Fruit fly (Drosophila melanogaster) whole organism, embryonic: Measurements from ENCODE around the gene CG14232.

ENCODE experiments used
- CG11085 ChIP-seq: fragments of 200-800 bp; sonication (Bioruptor generic); IDR thresholded peaks from 2 replicates; pipeline ENCODE4 v1.3.6; 2022; ENCODE audit warnings: missing biosample characterization, missing genetic modification characterization
- CG12744 ChIP-seq: fragments of 200-800 bp; sonication (Bioruptor generic); optimal IDR thresholded peaks from 2 replicates; lab custom pipeline; 2016; ENCODE audit warnings: missing biosample characterization, missing genetic modification characterization
- CG13287 ChIP-seq: fragments of 200-800 bp; sonication (Bioruptor generic); IDR thresholded peaks from 2 replicates; pipeline ENCODE4 v1.3.6; 2022; ENCODE audit warnings: missing biosample characterization, missing genetic modification characterization; ENCODE audit not compliant: partially characterized antibody
- CG13775 ChIP-seq: fragments of 200-800 bp; sonication (Bioruptor generic); optimal IDR thresholded peaks from 3 replicates; lab custom pipeline; 2017; ENCODE audit warnings: missing biosample characterization, mild to moderate bottlenecking, missing genetic modification characterization
- CG14014 ChIP-seq: fragments of 200-800 bp; sonication (Bioruptor generic); IDR thresholded peaks from 2 replicates; pipeline ENCODE4 v1.3.6; 2022; ENCODE audit warnings: missing biosample characterization, missing genetic modification characterization
- CG15269 ChIP-seq: fragments of 200-800 bp; sonication (Bioruptor generic); optimal IDR thresholded peaks from 2 replicates; lab custom pipeline; 2018; ENCODE audit warnings: missing biosample characterization, mild to moderate bottlenecking, missing genetic modification characterization, moderate library complexity
- CG16813 ChIP-seq: fragments of 200-800 bp; sonication (Bioruptor generic); IDR thresholded peaks from 3 replicates; pipeline ENCODE4 v1.3.6; 2022; ENCODE audit warnings: missing biosample characterization, missing genetic modification characterization; ENCODE audit not compliant: partially characterized antibody
- CG16815 ChIP-seq: fragments of 200-800 bp; sonication (Bioruptor generic); optimal IDR thresholded peaks from 3 replicates; lab custom pipeline; 2017; ENCODE audit warnings: missing biosample characterization, mild to moderate bottlenecking, missing genetic modification characterization
- CG31388 ChIP-seq: fragments of 200-800 bp; sonication (Bioruptor generic); optimal IDR thresholded peaks from 2 replicates; lab custom pipeline; 2016; ENCODE audit warnings: missing biosample characterization, missing genetic modification characterization
- CG31441 ChIP-seq: fragments of 200-800 bp; sonication (Bioruptor generic); IDR thresholded peaks from 2 replicates; pipeline ENCODE4 v1.3.6; 2022; ENCODE audit warnings: missing biosample characterization, missing genetic modification characterization
- CG34422 ChIP-seq: fragments of 200-800 bp; sonication (Bioruptor generic); IDR thresholded peaks from 3 replicates; pipeline ENCODE4 v1.3.6; 2022; ENCODE audit warnings: missing biosample characterization, missing genetic modification characterization
- CG42726 ChIP-seq: fragments of 200-800 bp; sonication (Bioruptor generic); IDR thresholded peaks from 2 replicates; pipeline ENCODE4 v1.3.6; 2022; ENCODE audit warnings: missing biosample characterization, missing genetic modification characterization; ENCODE audit not compliant: partially characterized antibody
- CG4820 ChIP-seq: fragments of 200-800 bp; sonication (Bioruptor generic); optimal IDR thresholded peaks from 3 replicates; lab custom pipeline; 2016; ENCODE audit warnings: missing biosample characterization, missing genetic modification characterization
- Dfd ChIP-seq, 2 experiments: fragments of >200 bp; optimal IDR thresholded peaks; 2 replicates each; lab custom pipeline; 2017; ENCODE audit warnings: missing biosample characterization in 2 of 2, missing genetic modification characterization in 2 of 2
- Drgx ChIP-seq: fragments of 200-800 bp; sonication (Bioruptor generic); IDR thresholded peaks from 2 replicates; pipeline ENCODE4 v1.3.6; 2022; ENCODE audit warnings: missing biosample characterization, missing genetic modification characterization
- Fer3 ChIP-seq: fragments of 200-800 bp; sonication (Bioruptor generic); optimal IDR thresholded peaks from 2 replicates; lab custom pipeline; 2018; ENCODE audit warnings: missing biosample characterization, mild to moderate bottlenecking, missing genetic modification characterization, moderate library complexity
- Gug ChIP-seq: fragments of 200-800 bp; sonication (Bioruptor generic); IDR thresholded peaks from 4 replicates; pipeline ENCODE4 v1.3.6; 2022; ENCODE audit warnings: missing biosample characterization, missing genetic modification characterization
- HLH4C ChIP-seq: fragments of 200-800 bp; sonication (Bioruptor generic); IDR thresholded peaks from 3 replicates; pipeline ENCODE4 v1.3.6; 2022; ENCODE audit warnings: missing biosample characterization, missing genetic modification characterization; ENCODE audit not compliant: partially characterized antibody
- Jarid2 ChIP-seq: fragments of 200-800 bp; sonication (Bioruptor generic); optimal IDR thresholded peaks from 3 replicates; lab custom pipeline; 2017; ENCODE audit warnings: mild to moderate bottlenecking, missing biosample characterization, missing genetic modification reagents, missing genetic modification characterization
- Lim3 ChIP-seq: fragments of 200-800 bp; sonication (Bioruptor generic); IDR thresholded peaks from 2 replicates; pipeline ENCODE4 v1.3.6; 2022; ENCODE audit warnings: missing biosample characterization, missing genetic modification characterization
- MESR4 ChIP-seq: fragments of 200-800 bp; sonication (Bioruptor generic); optimal IDR thresholded peaks from 2 replicates; lab custom pipeline; 2018; ENCODE audit warnings: missing biosample characterization, mild to moderate bottlenecking, missing genetic modification characterization, moderate library complexity
- Med ChIP-seq: fragments of 200-800 bp; sonication (Bioruptor generic); peaks from one replicate; lab custom pipeline; 2016; ENCODE audit warnings: missing biosample characterization, missing genetic modification characterization, mild to moderate bottlenecking, inconsistent platforms, moderate library complexity
- Myb ChIP-seq: fragments of 200-800 bp; sonication (Bioruptor generic); optimal IDR thresholded peaks from 2 replicates; lab custom pipeline; 2016; ENCODE audit warnings: missing biosample characterization, missing genetic modification characterization
- NC2β ChIP-seq: fragments of 200-800 bp; sonication (Bioruptor generic); optimal IDR thresholded peaks from 2 replicates; lab custom pipeline; 2016; ENCODE audit warnings: missing biosample characterization, missing genetic modification characterization
- Usf ChIP-seq: fragments of 200-800 bp; sonication (Bioruptor generic); optimal IDR thresholded peaks from 2 replicates; lab custom pipeline; 2017; ENCODE audit warnings: missing genotype, missing biosample characterization, missing genetic modification characterization
- Xbp1 ChIP-seq: fragments of 200-800 bp; sonication (Bioruptor generic); optimal IDR thresholded peaks from 3 replicates; lab custom pipeline; 2016; ENCODE audit warnings: missing biosample characterization, mild to moderate bottlenecking, missing genetic modification characterization
- bcd ChIP-seq: fragments of 200-800 bp; sonication (Bioruptor generic); optimal IDR thresholded peaks from 2 replicates; lab custom pipeline; 2017; ENCODE audit warnings: missing biosample characterization, mild to moderate bottlenecking, missing genetic modification characterization
- cas ChIP-seq: fragments of 200-800 bp; sonication (Bioruptor generic); IDR thresholded peaks from 2 replicates; pipeline ENCODE4 v1.3.6; 2022; ENCODE audit warnings: missing biosample characterization, missing genetic modification characterization
- cato ChIP-seq: fragments of 200-800 bp; sonication (Bioruptor generic); optimal IDR thresholded peaks from 2 replicates; lab custom pipeline; 2016; ENCODE audit warnings: missing biosample characterization, missing genetic modification characterization, borderline replicate concordance
- caup ChIP-seq: fragments of 200-800 bp; sonication (Bioruptor generic); optimal IDR thresholded peaks from 3 replicates; lab custom pipeline; 2017; ENCODE audit warnings: missing biosample characterization, mild to moderate bottlenecking, missing genetic modification characterization, moderate library complexity; ENCODE audit not compliant: severe bottlenecking
- disco-r ChIP-seq: fragments of 200-800 bp; sonication (Bioruptor generic); optimal IDR thresholded peaks from 2 replicates; lab custom pipeline; 2016; ENCODE audit warnings: missing biosample characterization, missing genetic modification characterization
- ems ChIP-seq: fragments of 200-800 bp; sonication (Bioruptor generic); optimal IDR thresholded peaks from 3 replicates; lab custom pipeline; 2016; ENCODE audit warnings: missing biosample characterization, missing genetic modification characterization
- fd102C ChIP-seq: fragments of 200-800 bp; sonication (Bioruptor generic); optimal IDR thresholded peaks from 2 replicates; lab custom pipeline; 2018; ENCODE audit warnings: missing biosample characterization, mild to moderate bottlenecking, missing genetic modification characterization, moderate library complexity
- grn ChIP-seq: fragments of 200-800 bp; sonication (Bioruptor generic); optimal IDR thresholded peaks from 3 replicates; lab custom pipeline; 2017; ENCODE audit warnings: missing biosample characterization, missing genetic modification characterization
- hbn ChIP-seq: fragments of 200-800 bp; sonication (Bioruptor generic); IDR thresholded peaks from 2 replicates; pipeline ENCODE4 v1.3.6; 2022; ENCODE audit warnings: missing biosample characterization, missing genetic modification characterization; ENCODE audit not compliant: partially characterized antibody
- jumu ChIP-seq: fragments of 200-800 bp; sonication (Bioruptor generic); optimal IDR thresholded peaks from 3 replicates; lab custom pipeline; 2016; ENCODE audit warnings: missing biosample characterization, missing genetic modification characterization
- klu ChIP-seq: fragments of 200-800 bp; sonication (Bioruptor generic); IDR thresholded peaks from 2 replicates; pipeline ENCODE4 v1.3.6; 2022; ENCODE audit warnings: missing biosample characterization, missing genetic modification characterization
- lola ChIP-seq, 3 experiments: fragments of >200 bp in 2 of 3; fragments of 200-800 bp in 1 of 3; sonication (Bioruptor generic) in 1 of 3; optimal IDR thresholded peaks; 2 replicates each; lab custom pipeline; 2017 to 2019; ENCODE audit warnings: missing biosample characterization in 3 of 3, missing genetic modification characterization in 3 of 3, mild to moderate bottlenecking in 1 of 3, moderate library complexity in 1 of 3
- nmo ChIP-seq: fragments of 200-800 bp; sonication (Bioruptor generic); optimal IDR thresholded peaks from 2 replicates; lab custom pipeline; 2018; ENCODE audit warnings: missing biosample characterization, mild to moderate bottlenecking, missing genetic modification characterization, moderate library complexity
- pan ChIP-seq, 4 experiments: fragments of >200 bp in 3 of 4; fragments of 200-800 bp in 1 of 4; sonication (Bioruptor generic) in 1 of 4; optimal IDR thresholded peaks in 3 of 4; IDR thresholded peaks in 1 of 4; 2 replicates each; pipeline versions ENCODE4 v1.3.6 to Lab custom; 2017 to 2022; ENCODE audit warnings: missing biosample characterization in 2 of 4, missing genetic modification characterization in 2 of 4, mixed read lengths in 1 of 4
- prd ChIP-seq, 3 experiments: fragments of >200 bp in 2 of 3; fragments of 200-800 bp in 1 of 3; sonication (Bioruptor generic) in 1 of 3; optimal IDR thresholded peaks in 2 of 3; IDR thresholded peaks in 1 of 3; 2 replicates in 2 of 3; 3 replicates in 1 of 3; pipeline versions ENCODE4 v1.3.6 to Lab custom; 2017 to 2022; ENCODE audit warnings: missing biosample characterization in 1 of 3, missing genetic modification characterization in 1 of 3
- psq ChIP-seq: fragments of 200-800 bp; sonication (Bioruptor generic); optimal IDR thresholded peaks from 2 replicates; lab custom pipeline; 2017; ENCODE audit warnings: missing biosample characterization, missing genetic modification characterization
- ro ChIP-seq: fragments of 200-800 bp; sonication (Bioruptor generic); IDR thresholded peaks from 2 replicates; pipeline ENCODE4 v1.3.6; 2022; ENCODE audit warnings: missing biosample characterization, missing genetic modification characterization
- slou ChIP-seq: fragments of 200-800 bp; sonication (Bioruptor generic); optimal IDR thresholded peaks from 3 replicates; lab custom pipeline; 2016; ENCODE audit warnings: missing biosample characterization, missing genetic modification characterization
- sug ChIP-seq: fragments of 200-800 bp; optimal IDR thresholded peaks from 2 replicates; lab custom pipeline; 2019; ENCODE audit warnings: missing biosample characterization, mild to moderate bottlenecking, missing genetic modification characterization, moderate library complexity
- tgo ChIP-seq: fragments of 200-800 bp; sonication (Bioruptor generic); IDR thresholded peaks from 3 replicates; pipeline ENCODE4 v1.3.6; 2022; ENCODE audit warnings: missing biosample characterization, missing genetic modification characterization
- tin ChIP-seq: fragments of 200-800 bp; sonication (Bioruptor generic); optimal IDR thresholded peaks from 3 replicates; lab custom pipeline; 2016; ENCODE audit warnings: missing biosample characterization, missing genetic modification characterization
- vnd ChIP-seq: fragments of 200-800 bp; sonication (Bioruptor generic); IDR thresholded peaks from 3 replicates; pipeline ENCODE4 v1.3.6; 2022; ENCODE audit warnings: missing biosample characterization, missing genetic modification characterization; ENCODE audit not compliant: partially characterized antibody

Gene CG14232

DNA sequence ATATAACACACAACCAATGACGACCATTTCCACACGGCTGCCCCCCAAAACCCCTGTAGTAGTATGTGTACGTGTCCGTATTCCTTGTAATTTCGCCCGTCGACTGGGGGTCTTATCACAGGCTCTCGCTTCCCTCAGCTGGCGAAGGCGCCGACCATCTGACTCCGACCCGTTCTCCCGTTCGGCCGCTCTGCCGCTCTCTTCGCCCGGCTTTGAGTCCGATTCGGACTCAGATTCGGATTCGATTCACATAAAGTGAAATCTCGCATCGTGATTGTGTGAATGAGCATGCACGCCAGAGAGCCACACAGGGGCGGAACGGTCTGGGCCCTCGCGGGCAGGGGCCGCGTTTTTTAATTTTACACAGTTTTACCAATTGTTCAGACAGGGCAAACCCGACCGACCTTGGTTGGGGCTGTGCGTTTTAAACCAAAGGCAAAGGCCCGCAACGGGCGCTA lies 38.3 kb downstream of the CG14232 start (continued):
- TF ChIP-seq ro (GFP tag; lab: Robert Waterston, UW) (0 out of 2 replicates have a peak, but pooled peaks have one; percentile 25), CG16815 (GFP tag; lab: Kevin White, UChicago) (peak; percentile 4), hbn (no peak), Myb (GFP tag; lab: Kevin White, UChicago) (no peak), nmo (GFP tag; lab: Kevin White, UChicago) (peak; percentile 5), CG31441 (GFP tag; lab: Robert Waterston, UW) (no peak), slou (GFP tag; lab: Kevin White, UChicago) (no peak), CG16813 (GFP tag; lab: Robert Waterston, UW) (peak; percentile 69), NC2β (peak; percentile 2), cato (no peak), CG31388 (GFP tag; lab: Kevin White, UChicago) (no peak), Jarid2 (GFP tag; lab: Kevin White, UChicago) (no peak), CG13287 (GFP tag; lab: Robert Waterston, UW) (peak; percentile 32; the same call in 1 of the 2 replicates), Usf (GFP tag; lab: Kevin White, UChicago) (no peak), cas (GFP tag; lab: Robert Waterston, UW) (no peak), CG34422 (GFP tag; lab: Robert Waterston, UW) (peak; percentile 66), Fer3 (tag; lab: Kevin White, UChicago) (no peak), pan (optimal IDR thresholded peaks at IDR 0.05; lab: Kevin White, UChicago) (no peak), pan (GFP tag; optimal IDR thresholded peaks at IDR 0.05 in 1 of 2, IDR thresholded peaks at IDR 0.05 in 1 of 2) (peak in 1 of 2 experiments; percentile 51), Drgx (GFP tag; lab: Robert Waterston, UW) (peak; percentile 46; the same call in 1 of the 2 replicates), CG12744 (GFP tag; lab: Kevin White, UChicago) (peak; percentile 24), CG42726 (GFP tag; lab: Robert Waterston, UW) (peak; percentile 82), Lim3 (GFP tag; lab: Robert Waterston, UW) (no peak), sug (tag; lab: Kevin White, UChicago) (peak; percentile 86), disco-r (no peak), tin (peak; percentile 7), caup (GFP tag; lab: Kevin White, UChicago) (no peak), Dfd (GFP tag; optimal IDR thresholded peaks at IDR 0.05; lab: Kevin White, UChicago) (no peak), prd (optimal IDR thresholded peaks at IDR 0.05; lab: Kevin White, UChicago) (no peak), prd (GFP tag; IDR thresholded peaks at IDR 0.05; lab: Robert Waterston, UW) (peak; percentile 78), CG13775 (peak; percentile 18), CG11085 (GFP tag; lab: Robert Waterston, UW) (0 out of 2 replicates have a peak, but pooled peaks have one; percentile 13), vnd (peak; percentile 40; the same call in 1 of the 3 replicates), CG15269 (tag; lab: Kevin White, UChicago) (peak; percentile 11), Med (GFP tag; lab: Kevin White, UChicago) (peak; percentile 92), HLH4C (GFP tag; lab: Robert Waterston, UW) (peak; percentile 57; the same call in 2 of the 3 replicates), CG14014 (peak; percentile 57), CG4820 (GFP tag; lab: Kevin White, UChicago) (no peak), Xbp1 (GFP tag; lab: Kevin White, UChicago) (peak; percentile 31), tgo (GFP tag; lab: Robert Waterston, UW) (peak; percentile 64), klu (no peak; the same call in 1 of the 2 replicates), psq (GFP tag; lab: Kevin White, UChicago) (no peak), grn (peak; percentile 41), fd102C (GFP tag; lab: Kevin White, UChicago) (no peak), ems (GFP tag; lab: Kevin White, UChicago) (peak; percentile 24), Gug (GFP tag; lab: Robert Waterston, UW) (peak; percentile 89), jumu (peak; percentile 27), bcd (GFP tag; lab: Kevin White, UChicago) (peak; percentile 23), MESR4 (GFP tag; lab: Kevin White, UChicago) (no peak), lola (GFP tag; optimal IDR thresholded peaks at IDR 0.05; lab: Kevin White, UChicago) (no peak)
